Worm (Caenorhabditis elegans) whole organism, L4 larva: ENCODE measurements around the gene gst-6.

Experiments
- T20F7.1 ChIP-seq: fragments of 200-800 bp; sonication (Bioruptor generic); optimal IDR thresholded peaks from 2 replicates; lab custom pipeline; 2018; ENCODE audit warnings: mild to moderate bottlenecking, missing genetic modification characterization, missing compliant biosample characterization
- ceh-20 ChIP-seq: fragments of 200-800 bp; sonication (Bioruptor generic); IDR thresholded peaks from 2 replicates; pipeline ENCODE4 v1.3.6; 2022; ENCODE audit warnings: missing genetic modification reagents, missing genetic modification characterization, missing compliant biosample characterization
- nhr-42 ChIP-seq: fragments of 200-800 bp; sonication (Bioruptor generic); IDR thresholded peaks from 2 replicates; pipeline ENCODE4 v1.3.6; 2022; ENCODE audit warnings: missing genetic modification characterization, missing compliant biosample characterization
- snpc-1.2 ChIP-seq: fragments of 200-800 bp; sonication (Bioruptor generic); IDR thresholded peaks from 2 replicates; pipeline ENCODE4 v1.3.6; 2022; ENCODE audit warnings: missing genetic modification reagents, missing genetic modification characterization, missing compliant biosample characterization

ce11 chrII:4902035-4902434 lies 22.3 kb downstream of the gst-6 start, which contains the start of gene R05F9.9:
- TF ChIP-seq snpc-1.2 (GFP tag; lab: Robert Waterston, UW) (no peak), T20F7.1 (GFP tag; lab: Kevin White, UChicago) (peak; percentile 66), ceh-20 (GFP tag; lab: Robert Waterston, UW) (no peak), nhr-42 (GFP tag; lab: Robert Waterston, UW) (no peak)
